Worm (Caenorhabditis elegans): Measurements from ENCODE around the gene T07D3.9.
"Not testable (repeated sequence)": the region's sequence is repeated elsewhere in the genome, so short reads cannot be mapped to it uniquely, and the experiment has no call there.

The T07D3.9 gene

ce11 chrII:861564-861963, 39.1 kb downstream of the T07D3.9 start, which contains the start of gene Y46B2A.4:
TSS of gene Y46B2A.4 (plus strand) at chrII:861864.
- TF ChIP-seq W03F9.2 (tag; optimal IDR thresholded peaks at IDR 0.05) (no peak), him-1 (tag; optimal IDR thresholded peaks at IDR 0.05) (no peak), dao-5 (tag; optimal IDR thresholded peaks at IDR 0.05) (no peak)

DNA sequence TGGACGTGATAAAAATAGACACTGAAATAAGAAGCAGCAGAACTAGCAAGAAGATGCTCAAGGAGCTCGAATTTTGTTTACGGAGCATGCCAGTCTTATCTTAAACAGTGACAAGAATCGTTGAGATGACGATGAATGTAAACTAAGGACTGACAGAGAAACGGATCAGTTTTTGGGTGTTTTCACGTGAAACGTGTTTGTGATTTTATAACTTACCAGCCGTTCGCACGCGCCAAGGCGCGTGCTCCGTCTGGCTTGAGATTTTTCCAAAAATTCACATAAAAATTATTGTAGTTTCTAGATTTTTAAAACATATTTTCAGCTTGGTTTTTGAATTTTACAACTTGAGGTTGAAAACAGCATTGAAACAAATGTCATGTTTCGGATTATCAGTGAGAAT, 50.1 kb downstream of the T07D3.9 start, which contains the start of gene F28A10.5:
TSS of gene F28A10.5 (minus strand) at position 101 of the 400 bp plus-strand sequence.
- TF ChIP-seq dao-5, W03F9.2, him-1 (tag; optimal IDR thresholded peaks at IDR 0.05): not testable (repeated sequence)

ce11 chrII:848519-848918, 52.2 kb downstream of the T07D3.9 start, which contains the start of the genes acdh-9 and F28A10.13:
TSS of gene acdh-9 (minus strand) at chrII:848603.
TSS of gene F28A10.13 (plus strand) at chrII:848812.
- no peak for TF ChIP-seq W03F9.2 (tag; optimal IDR thresholded peaks at IDR 0.05)
- TF ChIP-seq him-1 (tag; optimal IDR thresholded peaks at IDR 0.05): no peak

All from whole organism, L4/young adult.